Worm (Caenorhabditis elegans) whole organism, midembryonic: ENCODE data around the gene polg-1.

Experiments
- T22C8.4 ChIP-seq: fragments of 200-800 bp; sonication (Bioruptor generic); IDR thresholded peaks from 2 replicates; pipeline ENCODE4 v1.3.6; 2022; ENCODE audit warnings: missing genetic modification characterization, missing compliant biosample characterization
- cog-1 ChIP-seq: sonication (generic microtip); optimal IDR thresholded peaks from 2 replicates; lab custom pipeline; 2016; ENCODE audit warnings: missing genetic modification characterization, missing compliant biosample characterization
- flt-1 ChIP-seq: fragments of 200-800 bp; sonication (Bioruptor generic); IDR thresholded peaks from 2 replicates; pipeline ENCODE4 v1.3.6; 2022; ENCODE audit warnings: missing genetic modification characterization, missing compliant biosample characterization
- klf-2 ChIP-seq: fragments of 200-800 bp; sonication (Bioruptor generic); conservative IDR thresholded peaks from 2 replicates; pipeline ENCODE4 v1.3.6; 2022; ENCODE audit warnings: missing genetic modification reagents, missing genetic modification characterization, missing compliant biosample characterization
- med-1 ChIP-seq: sonication (generic microtip); optimal IDR thresholded peaks from 2 replicates; lab custom pipeline; 2017; ENCODE audit warnings: missing genetic modification characterization, mild to moderate bottlenecking, missing compliant biosample characterization, antibody characterized with exemption, missing genetic modification reagents; ENCODE audit not compliant: insufficient read depth
- ref-1 ChIP-seq: fragments of 200-800 bp; sonication (Bioruptor generic); conservative IDR thresholded peaks from 2 replicates; pipeline ENCODE4 v1.3.6; 2022; ENCODE audit warnings: missing genetic modification reagents, missing genetic modification characterization, missing compliant biosample characterization
- tab-1 ChIP-seq: fragments of 200-800 bp; sonication (Bioruptor generic); IDR thresholded peaks from 2 replicates; pipeline ENCODE4 v1.3.6; 2022; ENCODE audit warnings: missing genetic modification characterization, missing compliant biosample characterization
- ztf-23 ChIP-seq: fragments of 200-800 bp; sonication (Bioruptor generic); IDR thresholded peaks from 2 replicates; pipeline ENCODE4 v1.3.6; 2022; ENCODE audit warnings: missing genetic modification reagents, missing genetic modification characterization, missing compliant biosample characterization
- ztf-29 ChIP-seq: fragments of 200-800 bp; sonication (Bioruptor generic); IDR thresholded peaks from 2 replicates; pipeline ENCODE4 v1.3.6; 2022; ENCODE audit warnings: missing genetic modification reagents, missing genetic modification characterization, missing compliant biosample characterization

The polg-1 gene

DNA sequence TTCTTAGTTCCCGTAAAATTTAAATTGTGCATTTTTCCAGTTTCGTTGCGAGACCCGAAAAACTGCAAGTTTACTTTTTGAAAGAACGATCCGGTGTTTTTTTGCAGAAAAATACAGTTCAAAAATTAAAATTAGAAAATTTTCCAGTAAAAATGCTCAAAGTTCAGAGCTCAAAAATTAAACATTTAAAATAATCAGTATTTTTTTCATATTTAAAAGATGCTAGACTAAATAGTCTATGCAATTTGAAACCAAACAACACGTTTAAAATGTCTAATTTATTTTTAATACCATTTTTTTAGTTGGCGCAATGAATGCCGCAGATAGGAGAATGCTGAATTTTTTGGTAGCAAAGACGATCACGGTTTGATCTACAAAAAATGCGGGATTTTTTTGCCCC is 52.4 kb downstream of the polg-1 start, which contains the start of gene Y57A10A.2:
TSS of gene Y57A10A.2 (plus strand) at position 301 of the 400 bp plus-strand sequence.
- TF ChIP-seq cog-1 (tag; lab: Kevin White, UChicago) (no peak), ref-1 (no peak), T22C8.4 (GFP tag; lab: Robert Waterston, UW) (no peak), flt-1 (GFP tag; lab: Robert Waterston, UW) (no peak), ztf-23 (GFP tag; lab: Robert Waterston, UW) (no peak), med-1 (no peak), tab-1 (GFP tag; lab: Robert Waterston, UW) (no peak), ztf-29 (GFP tag; lab: Robert Waterston, UW) (no peak), klf-2 (GFP tag; lab: Robert Waterston, UW) (no peak)

DNA sequence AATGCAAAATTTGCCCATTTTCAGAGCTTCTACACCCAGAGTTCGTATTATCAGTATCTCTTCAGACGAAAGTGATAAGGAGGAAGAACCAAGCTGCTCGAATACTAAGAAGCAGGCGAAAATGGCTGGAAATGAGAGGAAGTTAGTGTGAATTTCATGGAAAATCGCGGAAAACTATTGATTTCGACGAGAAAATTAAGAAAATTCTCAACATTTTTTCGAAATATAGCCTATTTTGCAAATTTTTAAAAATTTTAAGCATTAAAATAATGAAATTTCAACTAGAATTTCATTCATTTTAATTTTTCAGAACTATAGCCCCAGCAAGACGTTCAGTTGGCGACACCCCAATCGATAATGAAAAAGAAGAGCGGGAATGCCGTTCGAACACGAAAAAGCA is 56.2 kb downstream of the polg-1 start:
- TF ChIP-seq klf-2 (GFP tag; lab: Robert Waterston, UW), result no peak
- TF ChIP-seq flt-1 (GFP tag; lab: Robert Waterston, UW), result no peak
